Worm (Caenorhabditis elegans) whole organism, L4 larva: ENCODE data around the gene bca-1.

ENCODE experiments used
- D1046.2 ChIP-seq: fragments of 200-800 bp; sonication (Bioruptor generic); IDR thresholded peaks from 2 replicates; pipeline ENCODE4 v1.3.6; 2022; ENCODE audit warnings: missing genetic modification characterization, missing compliant biosample characterization
- F37D6.2 ChIP-seq: sonication (generic microtip); optimal IDR thresholded peaks from 2 replicates; lab custom pipeline; 2016; ENCODE audit warnings: mild to moderate bottlenecking, missing genetic modification characterization, missing compliant biosample characterization
- T20F7.1 ChIP-seq: fragments of 200-800 bp; sonication (Bioruptor generic); optimal IDR thresholded peaks from 2 replicates; lab custom pipeline; 2018; ENCODE audit warnings: mild to moderate bottlenecking, missing genetic modification characterization, missing compliant biosample characterization
- Y48G9A.11 ChIP-seq: fragments of 200-800 bp; sonication (Bioruptor generic); IDR thresholded peaks from 2 replicates; pipeline ENCODE4 v1.3.6; 2022; ENCODE audit warnings: missing genetic modification reagents, missing genetic modification characterization, missing compliant biosample characterization
- Y5F2A.4 ChIP-seq: fragments of 200-800 bp; sonication (Bioruptor generic); optimal IDR thresholded peaks from 2 replicates; lab custom pipeline; 2018; ENCODE audit warnings: mild to moderate bottlenecking, missing genetic modification characterization, missing compliant biosample characterization
- aha-1 ChIP-seq: fragments of 150-350 bp; peaks from one replicate; lab custom pipeline; 2014; ENCODE audit warnings: missing biosample characterization, missing genetic modification characterization
- arid-1 ChIP-seq: fragments of 200-800 bp; sonication (Bioruptor generic); conservative IDR thresholded peaks from 2 replicates; pipeline ENCODE4 v1.3.6; 2022; ENCODE audit warnings: missing genetic modification reagents, missing genetic modification characterization, missing compliant biosample characterization
- attf-4 ChIP-seq: sonication (generic microtip); optimal IDR thresholded peaks from 3 replicates; lab custom pipeline; 2017; ENCODE audit warnings: missing biosample characterization, missing genetic modification characterization
- ceh-20 ChIP-seq: fragments of 200-800 bp; sonication (Bioruptor generic); IDR thresholded peaks from 2 replicates; pipeline ENCODE4 v1.3.6; 2022; ENCODE audit warnings: missing genetic modification reagents, missing genetic modification characterization, missing compliant biosample characterization
- ces-1 ChIP-seq: fragments of 150-350 bp; sonication (generic microtip); optimal IDR thresholded peaks from 4 replicates; lab custom pipeline; 2014; ENCODE audit warnings: missing biosample characterization, missing genetic modification reagents, missing genetic modification characterization
- daf-19 ChIP-seq: fragments of 200-800 bp; sonication (Bioruptor generic); conservative IDR thresholded peaks from 2 replicates; pipeline ENCODE4 v1.3.6; 2022; ENCODE audit warnings: missing genetic modification characterization, missing compliant biosample characterization
- daf-8 ChIP-seq: fragments of 200-800 bp; sonication (Bioruptor generic); IDR thresholded peaks from 2 replicates; pipeline ENCODE4 v1.3.6; 2022; ENCODE audit warnings: missing genetic modification characterization, missing compliant biosample characterization
- dmd-8 ChIP-seq: fragments of 200-800 bp; sonication (Bioruptor generic); IDR thresholded peaks from 2 replicates; pipeline ENCODE4 v1.3.6; 2022; ENCODE audit warnings: missing genetic modification characterization, missing compliant biosample characterization
- dmd-9 ChIP-seq: fragments of 200-800 bp; sonication (Bioruptor generic); IDR thresholded peaks from 2 replicates; pipeline ENCODE4 v1.3.6; 2022; ENCODE audit warnings: missing genetic modification reagents, missing genetic modification characterization, missing compliant biosample characterization
- dve-1 ChIP-seq: sonication (generic microtip); optimal IDR thresholded peaks from 2 replicates; lab custom pipeline; 2017; ENCODE audit warnings: antibody characterized with exemption, mild to moderate bottlenecking, missing genetic modification characterization, missing compliant biosample characterization; ENCODE audit not compliant: insufficient read depth
- egl-27 ChIP-seq: sonication (generic microtip); optimal IDR thresholded peaks from 3 replicates; lab custom pipeline; 2017; ENCODE audit warnings: missing biosample characterization, missing genetic modification reagents, missing genetic modification characterization
- egl-43 ChIP-seq: fragments of 200-800 bp; sonication (Bioruptor generic); IDR thresholded peaks from 2 replicates; pipeline ENCODE4 v1.3.6; 2022; ENCODE audit warnings: missing genetic modification reagents, missing genetic modification characterization, missing compliant biosample characterization
- lin-13 ChIP-seq: fragments of 150-350 bp; optimal IDR thresholded peaks from 2 replicates; lab custom pipeline; 2014; ENCODE audit warnings: missing biosample characterization, missing genetic modification reagents, missing genetic modification characterization
- lin-15B ChIP-seq: fragments of 150-350 bp; sonication (generic microtip); optimal IDR thresholded peaks from 3 replicates; lab custom pipeline; 2014; ENCODE audit warnings: missing biosample characterization, missing genetic modification characterization
- lin-29 ChIP-seq: fragments of 200-800 bp; sonication (Bioruptor generic); IDR thresholded peaks from 2 replicates; pipeline ENCODE4 v1.3.6; 2022; ENCODE audit warnings: missing genetic modification reagents, missing genetic modification characterization, missing compliant biosample characterization
- lin-38 ChIP-seq: fragments of 200-800 bp; sonication (Bioruptor generic); IDR thresholded peaks from 2 replicates; pipeline ENCODE4 v1.3.6; 2022; ENCODE audit warnings: missing genetic modification reagents, missing genetic modification characterization, missing compliant biosample characterization
- lin-39 ChIP-seq: fragments of 150-350 bp; optimal IDR thresholded peaks from 2 replicates; lab custom pipeline; 2014; ENCODE audit warnings: missing biosample characterization, missing genetic modification reagents, missing genetic modification characterization
- madf-9 ChIP-seq: fragments of 200-800 bp; sonication (Bioruptor generic); conservative IDR thresholded peaks from 2 replicates; pipeline ENCODE4 v1.3.6; 2022; ENCODE audit warnings: missing genetic modification reagents, missing genetic modification characterization, missing compliant biosample characterization
- mdl-1 ChIP-seq, 2 experiments: fragments of 150-350 bp in 1 of 2; sonication (generic microtip) in 1 of 2; optimal IDR thresholded peaks; 2 replicates each; lab custom pipeline; 2014 to 2017; ENCODE audit warnings: missing biosample characterization in 2 of 2, missing genetic modification characterization in 2 of 2
- mep-1 ChIP-seq: fragments of 150-350 bp; sonication (generic microtip); optimal IDR thresholded peaks from 3 replicates; lab custom pipeline; 2014; ENCODE audit warnings: missing biosample characterization, missing genetic modification characterization
- mxl-2 ChIP-seq: fragments of 200-800 bp; sonication (Bioruptor generic); conservative IDR thresholded peaks from 2 replicates; pipeline ENCODE4 v1.3.6; 2022; ENCODE audit warnings: missing genetic modification reagents, missing genetic modification characterization, missing compliant biosample characterization
- mxl-3 ChIP-seq: fragments of 200-800 bp; sonication (Bioruptor generic); optimal IDR thresholded peaks from 2 replicates; lab custom pipeline; 2018; ENCODE audit warnings: mild to moderate bottlenecking, missing genetic modification characterization, missing compliant biosample characterization
- nhr-111 ChIP-seq: fragments of 200-800 bp; sonication (Bioruptor generic); optimal IDR thresholded peaks from 2 replicates; lab custom pipeline; 2018; ENCODE audit warnings: mild to moderate bottlenecking, missing genetic modification characterization, missing compliant biosample characterization
- nhr-237 ChIP-seq: sonication (generic microtip); optimal IDR thresholded peaks from 2 replicates; lab custom pipeline; 2017; ENCODE audit warnings: missing biosample characterization, missing genetic modification characterization
- nhr-28 ChIP-seq: fragments of 150-350 bp; optimal IDR thresholded peaks from 2 replicates; lab custom pipeline; 2014; ENCODE audit warnings: missing biosample characterization, missing genetic modification characterization
- nhr-48 ChIP-seq: sonication (generic microtip); optimal IDR thresholded peaks from 2 replicates; lab custom pipeline; 2016; ENCODE audit warnings: mild to moderate bottlenecking, missing genetic modification characterization, missing compliant biosample characterization
- nhr-76 ChIP-seq: fragments of 150-350 bp; optimal IDR thresholded peaks from 2 replicates; lab custom pipeline; 2014; ENCODE audit warnings: missing biosample characterization, missing genetic modification characterization
- nhr-77 ChIP-seq: fragments of 150-350 bp; optimal IDR thresholded peaks from 2 replicates; lab custom pipeline; 2014; ENCODE audit warnings: missing biosample characterization, missing genetic modification characterization
- skn-1 ChIP-seq: fragments of 150-350 bp; optimal IDR thresholded peaks from 2 replicates; lab custom pipeline; 2014; ENCODE audit warnings: missing biosample characterization, missing genetic modification characterization
- snpc-4 ChIP-seq: fragments of 150-350 bp; optimal IDR thresholded peaks from 2 replicates; lab custom pipeline; 2014; ENCODE audit warnings: missing biosample characterization, missing genetic modification characterization
- spr-1 ChIP-seq: sonication (generic microtip); optimal IDR thresholded peaks from 2 replicates; lab custom pipeline; 2016; ENCODE audit warnings: mild to moderate bottlenecking, missing genetic modification characterization, missing compliant biosample characterization
- tra-1 ChIP-seq: fragments of 200-800 bp; sonication (Bioruptor generic); IDR thresholded peaks from 2 replicates; pipeline ENCODE4 v1.3.6; 2022; ENCODE audit warnings: missing genetic modification reagents, missing genetic modification characterization, missing compliant biosample characterization
- unc-62 ChIP-seq, 3 experiments: fragments of 150-350 bp in 1 of 3; sonication (generic microtip); optimal IDR thresholded peaks in 2 of 3; peaks in 1 of 3; 1 replicate in 1 of 3; 2 replicates in 2 of 3; lab custom pipeline; 2014 to 2017; ENCODE audit warnings: missing biosample characterization in 3 of 3, missing genetic modification characterization in 3 of 3, missing genetic modification reagents in 3 of 3, missing genotype in 1 of 3
- zfp-3 ChIP-seq: fragments of 200-800 bp; sonication (Bioruptor generic); conservative IDR thresholded peaks from 2 replicates; pipeline ENCODE4 v1.3.6; 2022; ENCODE audit warnings: missing genetic modification reagents, missing genetic modification characterization, missing compliant biosample characterization
- zip-11 ChIP-seq: fragments of 200-800 bp; sonication (Bioruptor generic); IDR thresholded peaks from 2 replicates; pipeline ENCODE4 v1.3.6; 2022; ENCODE audit warnings: missing genetic modification characterization, missing compliant biosample characterization
- ztf-11 ChIP-seq: fragments of 150-350 bp; optimal IDR thresholded peaks from 2 replicates; lab custom pipeline; 2014; ENCODE audit warnings: missing biosample characterization, missing genetic modification characterization
- ztf-7 ChIP-seq: fragments of 150-350 bp; optimal IDR thresholded peaks from 2 replicates; lab custom pipeline; 2014; ENCODE audit warnings: missing biosample characterization, missing genetic modification characterization

bca-1 gene

DNA sequence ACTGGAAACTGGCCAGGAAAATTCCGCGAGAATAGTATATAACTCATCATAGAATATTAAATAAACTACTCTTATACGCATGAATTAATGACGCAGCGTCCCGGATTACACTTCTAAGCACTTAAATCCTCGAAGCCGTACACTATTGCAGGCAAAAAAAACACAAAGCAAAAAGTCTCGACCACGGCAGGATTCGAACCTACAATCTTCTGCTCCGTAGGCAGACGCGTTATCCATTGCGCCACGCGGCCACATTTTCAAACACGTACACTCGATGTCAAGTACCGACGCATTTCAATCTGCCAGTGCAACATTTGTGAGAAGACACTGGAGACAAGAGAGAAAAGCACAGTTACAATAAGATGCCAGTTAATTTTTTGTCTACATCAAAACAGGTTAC, 15.3 kb upstream of the bca-1 start (continued):
- TF ChIP-seq lin-15B (tag; lab: Kevin White, UChicago) (no peak), egl-43 (peak; percentile 87), nhr-76 (tag; lab: Kevin White, UChicago) (no peak), nhr-28 (tag; lab: Kevin White, UChicago) (no peak), lin-39 (tag; lab: Kevin White, UChicago) (no peak), mep-1 (tag; lab: Kevin White, UChicago) (peak; percentile 71), mxl-2 (GFP tag; lab: Robert Waterston, UW) (no peak), nhr-48 (tag; lab: Kevin White, UChicago) (peak; percentile 64), egl-27 (no peak)

- TF ChIP-seq ztf-11 (tag; lab: Kevin White, UChicago), result no peak
- TF ChIP-seq aha-1 (tag; lab: Kevin White, UChicago), result peak; percentile 2
These were observed 12.0 kb upstream of the bca-1 start, which contains the start of gene lrch-1 for ce11 chrX:6216551-6216950. Gene lrch-1, minus strand, starts transcription at chrX:6216651.

ce11 chrX:6211322-6211820, 6.8 kb upstream of the bca-1 start:
- TF ChIP-seq unc-62 (GFP tag; optimal IDR thresholded peaks at IDR 0.05 in 1 of 2; lab: Kevin White, UChicago), result peak in 1 of 2 experiments; percentile 94
- TF ChIP-seq unc-62 (tag; optimal IDR thresholded peaks at IDR 0.05; lab: Kevin White, UChicago), result no peak
- no peak for TF ChIP-seq ceh-20 (GFP tag; lab: Robert Waterston, UW)

- TF ChIP-seq T20F7.1 (GFP tag; lab: Kevin White, UChicago) (no peak), nhr-237 (tag; lab: Kevin White, UChicago) (no peak), ces-1 (no peak), aha-1 (tag; lab: Kevin White, UChicago) (no peak), F37D6.2 (tag; lab: Kevin White, UChicago) (no peak), Y5F2A.4 (GFP tag; lab: Kevin White, UChicago) (no peak), tra-1 (no peak), dmd-9 (GFP tag; lab: Robert Waterston, UW) (no peak), lin-13 (no peak), madf-9 (GFP tag; lab: Robert Waterston, UW) (no peak), mxl-3 (GFP tag; lab: Kevin White, UChicago) (no peak), lin-29 (GFP tag; lab: Robert Waterston, UW) (no peak)
These were observed 3.9 kb upstream of the bca-1 start, which contains the start of gene C14F11.7 for ce11 chrX:6208463-6208862. Gene C14F11.7, minus strand, starts transcription at chrX:6208563.

DNA sequence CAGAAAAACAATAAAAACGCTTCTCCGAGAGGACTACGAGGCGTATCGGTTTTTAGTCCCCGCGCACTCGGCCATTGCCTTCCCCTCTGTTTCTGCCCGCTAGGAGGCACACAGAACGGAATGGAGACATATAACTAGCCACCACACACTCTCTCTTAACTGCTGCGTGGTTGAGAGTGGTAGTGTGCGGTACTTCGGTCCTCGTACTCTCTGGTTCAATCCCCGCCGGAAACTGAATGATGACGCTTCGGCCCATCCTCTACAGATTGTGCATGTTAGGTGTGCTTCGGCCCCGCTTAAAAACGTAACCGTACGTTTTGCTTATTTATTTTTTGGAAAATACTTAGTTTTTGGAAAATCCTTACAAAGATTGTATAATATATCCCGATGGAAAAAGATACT, 3.1 kb upstream of the bca-1 start, which contains the start of gene T13C5.6:
Gene T13C5.6 (minus strand): TSS at position 1 of the 402 bp plus-strand sequence.
- TF ChIP-seq ztf-11 (tag; lab: Kevin White, UChicago) (no peak), D1046.2 (GFP tag; lab: Robert Waterston, UW) (peak; percentile 68; the same call in 1 of the 2 replicates), arid-1 (peak; percentile 86), nhr-111 (peak; percentile 90), dve-1 (peak; percentile 92), zfp-3 (GFP tag; lab: Robert Waterston, UW) (peak; percentile 85), lin-38 (peak; percentile 76), snpc-4 (tag; lab: Kevin White, UChicago) (no peak), dmd-8 (GFP tag; lab: Robert Waterston, UW) (peak; percentile 83; the same call in 1 of the 2 replicates), nhr-77 (tag; lab: Kevin White, UChicago) (peak; percentile 80), unc-62 (GFP tag; optimal IDR thresholded peaks at IDR 0.05 in 1 of 2; lab: Kevin White, UChicago) (peak in 1 of 2 experiments; percentile 12), unc-62 (tag; optimal IDR thresholded peaks at IDR 0.05; lab: Kevin White, UChicago) (no peak), daf-19 (GFP tag; lab: Robert Waterston, UW) (peak; percentile 73), attf-4 (tag; lab: Kevin White, UChicago) (no peak), skn-1 (tag; lab: Kevin White, UChicago) (no peak), lin-15B (tag; lab: Kevin White, UChicago) (no peak), lin-13 (peak; percentile 92), spr-1 (tag; lab: Kevin White, UChicago) (peak; percentile 93), dmd-9 (GFP tag; lab: Robert Waterston, UW) (peak; percentile 84), mdl-1 (tag; optimal IDR thresholded peaks at IDR 0.05; lab: Kevin White, UChicago) (peak in 1 of 2 experiments; percentile 74), ztf-7 (tag; lab: Kevin White, UChicago) (peak; percentile 87), Y48G9A.11 (GFP tag; lab: Robert Waterston, UW) (peak; percentile 70), mxl-2 (GFP tag; lab: Robert Waterston, UW) (peak; percentile 55; the same call in 1 of the 2 replicates), nhr-48 (tag; lab: Kevin White, UChicago) (peak; percentile 84), ces-1 (peak; percentile 66), daf-8 (GFP tag; lab: Robert Waterston, UW) (0 out of 2 replicates have a peak, but pooled peaks have one; percentile 27), F37D6.2 (tag; lab: Kevin White, UChicago) (peak; percentile 91), zip-11 (GFP tag; lab: Robert Waterston, UW) (peak; percentile 62; the same call in 1 of the 2 replicates)
